Worm (Caenorhabditis elegans) whole organism, young adult: Measurements from ENCODE around the gene pah-1.
A peak's percentile ranks its signal among the peaks of the same experiment; 100 is the strongest.

Experiments
- F55B11.4 ChIP-seq: sonication (generic microtip); optimal IDR thresholded peaks from 2 replicates; lab custom pipeline; 2016; ENCODE audit warnings: missing compliant biosample characterization, missing genetic modification characterization, borderline replicate concordance; ENCODE audit not compliant: insufficient read depth
- K12H6.12 ChIP-seq: fragments of 200-800 bp; sonication (Bioruptor generic); optimal IDR thresholded peaks from 2 replicates; lab custom pipeline; 2018; ENCODE audit warnings: mild to moderate bottlenecking, missing genetic modification characterization, missing compliant biosample characterization
- T26A5.8 ChIP-seq: sonication (generic microtip); optimal IDR thresholded peaks from 2 replicates; lab custom pipeline; 2016; ENCODE audit warnings: missing genetic modification characterization, missing compliant biosample characterization
- Y53F4B.3 ChIP-seq: fragments of 200-800 bp; sonication (Bioruptor generic); IDR thresholded peaks from 2 replicates; pipeline ENCODE4 v1.3.6; 2022; ENCODE audit warnings: missing genetic modification reagents, missing genetic modification characterization, missing compliant biosample characterization
- ZK185.1 ChIP-seq: sonication (generic microtip); optimal IDR thresholded peaks from 2 replicates; lab custom pipeline; 2016; ENCODE audit warnings: mild to moderate bottlenecking, missing genetic modification characterization, missing compliant biosample characterization; ENCODE audit not compliant: poor library complexity, severe bottlenecking
- ama-1 ChIP-seq, 3 experiments: fragments of 150-350 bp in 1 of 3; sonication (generic microtip) in 2 of 3; optimal IDR thresholded peaks; 2 replicates each; lab custom pipeline; 2014 to 2018; ENCODE audit warnings: missing biosample characterization in 2 of 3, missing genetic modification characterization in 2 of 3, missing genetic modification reagents in 2 of 3
- atf-7 ChIP-seq: sonication (generic microtip); optimal IDR thresholded peaks from 2 replicates; lab custom pipeline; 2017; ENCODE audit warnings: mild to moderate bottlenecking, missing genetic modification characterization, missing compliant biosample characterization
- athp-1 ChIP-seq: sonication (generic microtip); optimal IDR thresholded peaks from 2 replicates; lab custom pipeline; 2017; ENCODE audit warnings: mild to moderate bottlenecking, missing genetic modification characterization, missing compliant biosample characterization
- attf-5 ChIP-seq: fragments of 200-800 bp; sonication (Bioruptor generic); optimal IDR thresholded peaks from 2 replicates; lab custom pipeline; 2018; ENCODE audit warnings: mild to moderate bottlenecking, missing genetic modification characterization, missing compliant biosample characterization
- cebp-1 ChIP-seq, 2 experiments: fragments of 200-800 bp in 1 of 2; sonication (Bioruptor generic) in 1 of 2; sonication (generic microtip) in 1 of 2; IDR thresholded peaks in 1 of 2; optimal IDR thresholded peaks in 1 of 2; 2 replicates each; pipeline versions ENCODE4 v1.3.6 to Lab custom; 2017 to 2022; ENCODE audit warnings: missing compliant biosample characterization in 2 of 2, missing genetic modification characterization in 2 of 2, mild to moderate bottlenecking in 1 of 2, missing genetic modification reagents in 1 of 2, moderate library complexity in 1 of 2
- ceh-27 ChIP-seq: fragments of 200-800 bp; sonication (Bioruptor generic); optimal IDR thresholded peaks from 2 replicates; lab custom pipeline; 2018; ENCODE audit warnings: mild to moderate bottlenecking, missing genetic modification characterization, moderate library complexity, missing compliant biosample characterization
- dox-1 ChIP-seq: fragments of 200-800 bp; sonication (Bioruptor generic); IDR thresholded peaks from 2 replicates; pipeline ENCODE4 v1.3.6; 2022; ENCODE audit warnings: missing genetic modification reagents, missing genetic modification characterization, missing compliant biosample characterization
- dpl-1 ChIP-seq: fragments of 150-350 bp; optimal IDR thresholded peaks from 2 replicates; lab custom pipeline; 2014; ENCODE audit warnings: missing biosample characterization, missing genetic modification reagents, missing genetic modification characterization
- egl-44 ChIP-seq: fragments of 200-800 bp; sonication (Bioruptor generic); IDR thresholded peaks from 2 replicates; pipeline ENCODE4 v1.3.6; 2022; ENCODE audit warnings: missing genetic modification reagents, missing genetic modification characterization, missing compliant biosample characterization
- hmg-1.2 ChIP-seq: fragments of 200-800 bp; sonication (Bioruptor generic); IDR thresholded peaks from 2 replicates; pipeline ENCODE4 v1.3.6; 2022; ENCODE audit warnings: missing genetic modification reagents, missing genetic modification characterization, missing compliant biosample characterization
- let-607 ChIP-seq, 2 experiments: fragments of 200-800 bp in 1 of 2; sonication (Bioruptor generic) in 1 of 2; sonication (generic microtip) in 1 of 2; optimal IDR thresholded peaks; 2 replicates each; lab custom pipeline; 2016 to 2018; ENCODE audit warnings: mild to moderate bottlenecking in 2 of 2, missing compliant biosample characterization in 2 of 2, missing genetic modification characterization in 2 of 2, moderate library complexity in 2 of 2, missing genotype in 1 of 2
- lin-35 ChIP-seq, 3 experiments: fragments of 150-350 bp in 2 of 3; sonication (generic microtip) in 1 of 3; optimal IDR thresholded peaks; 2 replicates each; lab custom pipeline; 2014 to 2018; ENCODE audit warnings: missing biosample characterization in 3 of 3, missing genetic modification characterization in 3 of 3, missing genetic modification reagents in 3 of 3
- lin-40 ChIP-seq: sonication (generic microtip); optimal IDR thresholded peaks from 2 replicates; lab custom pipeline; 2016; ENCODE audit warnings: missing genetic modification characterization, mild to moderate bottlenecking, missing compliant biosample characterization, missing genotype, missing genetic modification reagents
- lin-54 ChIP-seq: fragments of 200-800 bp; sonication (Bioruptor generic); optimal IDR thresholded peaks from 2 replicates; lab custom pipeline; 2018; ENCODE audit warnings: mild to moderate bottlenecking, missing genetic modification characterization, missing compliant biosample characterization
- madf-10 ChIP-seq: sonication (generic microtip); optimal IDR thresholded peaks from 2 replicates; lab custom pipeline; 2016; ENCODE audit warnings: mild to moderate bottlenecking, missing genetic modification characterization, missing compliant biosample characterization
- mcd-1 ChIP-seq: fragments of 200-800 bp; sonication (Bioruptor generic); IDR thresholded peaks from 2 replicates; pipeline ENCODE4 v1.3.6; 2022; ENCODE audit warnings: missing genetic modification reagents, missing genetic modification characterization, missing compliant biosample characterization
- nfyb-1 ChIP-seq: fragments of 200-800 bp; sonication (Bioruptor generic); IDR thresholded peaks from 2 replicates; pipeline ENCODE4 v1.3.6; 2022; ENCODE audit warnings: missing genetic modification reagents, missing genetic modification characterization, missing compliant biosample characterization
- nhr-120 ChIP-seq: fragments of 200-800 bp; sonication (Bioruptor generic); IDR thresholded peaks from 2 replicates; pipeline ENCODE4 v1.3.6; 2022; ENCODE audit warnings: missing genetic modification characterization, missing compliant biosample characterization
- nhr-80 ChIP-seq: sonication (generic microtip); optimal IDR thresholded peaks from 2 replicates; lab custom pipeline; 2016; ENCODE audit warnings: missing genetic modification characterization, missing compliant biosample characterization
- repo-1 ChIP-seq: sonication (generic microtip); optimal IDR thresholded peaks from 2 replicates; lab custom pipeline; 2017; ENCODE audit warnings: mild to moderate bottlenecking, missing genetic modification characterization, missing compliant biosample characterization
- snpc-4 ChIP-seq, 5 experiments: fragments of 150-350 bp in 1 of 5; sonication (generic microtip) in 4 of 5; optimal IDR thresholded peaks; 2 replicates each; lab custom pipeline; 2014 to 2018; ENCODE audit warnings: missing genetic modification characterization in 5 of 5, missing biosample characterization in 3 of 5, antibody characterized with exemption in 2 of 5, mild to moderate bottlenecking in 2 of 5, missing compliant biosample characterization in 2 of 5, missing genotype in 2 of 5, moderate library complexity in 2 of 5, missing genetic modification reagents in 1 of 5
- unc-62 ChIP-seq: fragments of 150-350 bp; optimal IDR thresholded peaks from 2 replicates; lab custom pipeline; 2014; ENCODE audit warnings: missing biosample characterization, missing genetic modification reagents, missing genetic modification characterization
- zfh-2 ChIP-seq: fragments of 200-800 bp; sonication (Bioruptor generic); conservative IDR thresholded peaks from 2 replicates; pipeline ENCODE4 v1.3.6; 2022; ENCODE audit warnings: missing genetic modification reagents, missing genetic modification characterization, missing compliant biosample characterization

pah-1 gene

ce11 chrII:8785875-8786274 is 19.1 kb upstream of the pah-1 start:
- TF ChIP-seq Y53F4B.3 (GFP tag; lab: Robert Waterston, UW) (no peak), snpc-4 (GFP tag; optimal IDR thresholded peaks at IDR 0.05; lab: Kevin White, UChicago) (no peak), snpc-4 (tag; optimal IDR thresholded peaks at IDR 0.05; lab: Kevin White, UChicago) (peak in 1 of 4 experiments; percentile 27), ZK185.1 (peak; percentile 22), ceh-27 (GFP tag; lab: Kevin White, UChicago) (no peak), lin-35 (GFP tag; optimal IDR thresholded peaks at IDR 0.05; lab: Kevin White, UChicago) (peak in 1 of 3 experiments; percentile 58), ama-1 (optimal IDR thresholded peaks at IDR 0.05; lab: Kevin White, UChicago) (no peak), ama-1 (GFP tag; optimal IDR thresholded peaks at IDR 0.05; lab: Kevin White, UChicago) (peak in 1 of 2 experiments; percentile 33), K12H6.12 (tag; lab: Kevin White, UChicago) (peak; percentile 26), lin-40 (tag; lab: Kevin White, UChicago) (no peak), nfyb-1 (peak; percentile 45; the same call in 1 of the 2 replicates), lin-54 (no peak), repo-1 (tag; lab: Kevin White, UChicago) (peak; percentile 24), hmg-1.2 (GFP tag; lab: Robert Waterston, UW) (0 out of 2 replicates have a peak, but pooled peaks have one; percentile 6), egl-44 (GFP tag; lab: Robert Waterston, UW) (no peak), cebp-1 (GFP tag; IDR thresholded peaks at IDR 0.05; lab: Robert Waterston, UW) (no peak), cebp-1 (tag; optimal IDR thresholded peaks at IDR 0.05; lab: Kevin White, UChicago) (peak; percentile 21), unc-62 (GFP tag; lab: Kevin White, UChicago) (no peak), F55B11.4 (no peak)

DNA sequence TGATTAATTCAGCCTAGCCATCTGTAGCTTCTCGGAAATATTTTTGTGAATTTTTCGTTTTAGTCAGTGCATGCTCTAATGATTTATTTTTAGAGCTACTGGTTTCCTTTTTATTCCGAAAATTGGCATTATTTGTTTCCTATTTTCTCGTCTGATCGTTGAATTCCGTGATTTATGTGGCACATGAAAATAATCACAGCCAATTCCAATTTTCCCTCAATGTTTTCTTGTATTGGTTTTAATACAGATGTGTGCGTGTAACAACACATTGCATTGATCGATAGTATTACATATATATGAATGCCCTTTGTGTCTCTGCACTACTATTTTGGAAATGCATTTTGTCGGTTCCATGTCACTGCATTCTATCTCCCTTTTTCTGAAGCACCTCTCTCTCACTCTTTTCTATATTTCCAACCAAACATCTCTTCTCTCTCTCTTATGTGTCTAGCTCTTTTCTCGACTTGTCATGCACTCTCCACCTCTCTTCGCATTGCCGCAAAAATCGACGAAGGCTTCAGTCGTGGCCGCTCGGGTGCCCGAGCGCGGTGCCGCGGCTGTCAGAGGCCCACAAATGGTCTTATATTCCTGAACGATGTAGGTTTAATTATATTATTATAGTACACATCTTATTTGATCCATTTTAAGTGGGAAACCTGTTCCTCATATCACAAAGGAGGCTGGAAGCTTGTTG is 17.6 kb upstream of the pah-1 start:
- TF ChIP-seq zfh-2 = peak; percentile 92
- peak; percentile 24 for TF ChIP-seq ceh-27 (GFP tag; lab: Kevin White, UChicago)
- TF ChIP-seq attf-5 (GFP tag; lab: Kevin White, UChicago) = peak; percentile 27
- TF ChIP-seq atf-7 = peak; percentile 12
- TF ChIP-seq lin-40 (tag; lab: Kevin White, UChicago) = peak; percentile 7
- no peak for TF ChIP-seq nhr-120 (GFP tag; lab: Robert Waterston, UW)
- TF ChIP-seq nfyb-1 = peak; percentile 61; the same call in 1 of the 2 replicates
- no peak for TF ChIP-seq cebp-1 (GFP tag; IDR thresholded peaks at IDR 0.05; lab: Robert Waterston, UW)
- peak; percentile 50 for TF ChIP-seq cebp-1 (tag; optimal IDR thresholded peaks at IDR 0.05; lab: Kevin White, UChicago)
- TF ChIP-seq snpc-4 (GFP tag; optimal IDR thresholded peaks at IDR 0.05; lab: Kevin White, UChicago) = no peak
- peak in 2 of 4 experiments; percentile 3 to 18 for TF ChIP-seq snpc-4 (tag; optimal IDR thresholded peaks at IDR 0.05; lab: Kevin White, UChicago)
- TF ChIP-seq K12H6.12 (tag; lab: Kevin White, UChicago) = peak; percentile 11
- TF ChIP-seq athp-1 (tag; lab: Kevin White, UChicago) = no peak
- peak; percentile 88 for TF ChIP-seq madf-10 (tag; lab: Kevin White, UChicago)
- TF ChIP-seq ama-1 (optimal IDR thresholded peaks at IDR 0.05; lab: Kevin White, UChicago) = peak; percentile 81
- no peak for TF ChIP-seq ama-1 (GFP tag; optimal IDR thresholded peaks at IDR 0.05; lab: Kevin White, UChicago)
- TF ChIP-seq let-607 (tag; optimal IDR thresholded peaks at IDR 0.05; lab: Kevin White, UChicago) = peak in 1 of 2 experiments; percentile 29
- TF ChIP-seq mcd-1 (GFP tag; lab: Robert Waterston, UW) = peak; percentile 34; the same call in 1 of the 2 replicates
- TF ChIP-seq T26A5.8 (tag; lab: Kevin White, UChicago) = no peak
- TF ChIP-seq dox-1 = peak; percentile 40; the same call in 1 of the 2 replicates
- TF ChIP-seq nhr-80 (tag; lab: Kevin White, UChicago) = peak; percentile 21
- TF ChIP-seq dpl-1 = no peak
- TF ChIP-seq hmg-1.2 (GFP tag; lab: Robert Waterston, UW) = peak; percentile 4; the same call in 1 of the 2 replicates

DNA sequence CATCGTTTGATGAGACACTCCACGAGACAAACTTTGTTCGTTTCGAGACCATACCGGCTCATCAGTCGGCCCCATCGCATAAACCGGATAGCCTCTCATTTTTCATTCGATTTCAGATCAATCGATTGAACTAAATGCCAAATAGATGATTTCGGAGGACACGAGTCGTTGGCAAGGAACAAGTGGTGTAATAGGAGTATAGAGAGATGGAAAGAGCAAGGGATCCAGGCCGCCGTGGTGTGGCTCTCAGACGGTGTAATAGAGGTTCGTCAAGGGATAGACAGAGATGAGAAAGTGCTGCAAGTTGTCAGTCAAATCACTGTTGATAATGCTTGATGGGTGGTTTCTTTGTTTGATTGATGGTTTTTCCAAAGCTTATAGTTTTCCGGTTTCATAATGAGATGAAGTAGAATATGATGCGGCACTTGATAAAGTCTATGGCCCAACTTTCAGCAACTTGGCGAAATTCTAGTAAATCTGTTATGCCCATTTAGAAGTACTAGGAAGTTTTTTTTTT is 16.7 kb upstream of the pah-1 start, which contains the start of gene sgn-1:
sgn-1 (minus strand) TSS at position 220 of the 517 bp plus-strand sequence.
- no peak for TF ChIP-seq repo-1 (tag; lab: Kevin White, UChicago)
- no peak for TF ChIP-seq F55B11.4
